Worm (Caenorhabditis elegans): ENCODE data around the gene B0310.3.

DNA sequence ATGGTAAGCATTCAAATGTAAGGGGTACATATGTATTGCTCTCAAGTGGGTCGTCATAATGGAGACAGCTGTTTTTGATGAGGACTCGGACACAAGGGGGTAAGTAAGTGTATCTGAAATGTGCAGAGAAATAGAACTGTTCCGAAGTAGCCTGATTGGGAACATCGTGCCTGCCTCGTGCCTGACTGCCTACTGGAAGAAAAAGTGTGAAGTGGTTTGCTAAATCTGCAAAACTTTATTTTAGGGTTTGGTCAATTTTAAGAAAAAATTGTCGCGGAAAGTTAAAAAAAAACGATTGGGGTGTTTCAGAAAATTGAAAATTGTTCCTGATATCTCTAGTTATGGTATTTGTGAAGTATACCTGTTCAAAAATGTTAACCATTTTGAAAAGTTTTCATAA is 36.4 kb upstream of the B0310.3 start, which contains the start of gene hlh-19:
- TF ChIP-seq nhr-28 (tag; optimal IDR thresholded peaks at IDR 0.05) (no peak), ceh-39 (tag; optimal IDR thresholded peaks at IDR 0.05) (no peak), mls-2 (tag; optimal IDR thresholded peaks at IDR 0.05) (no peak)

All from whole organism, mixed stage, embryonic.